Worm (Caenorhabditis elegans) whole organism, late embryonic: ENCODE results near the gene hlh-12.

Experiments
- ceh-48 ChIP-seq: sonication (generic microtip); optimal IDR thresholded peaks from 2 replicates; lab custom pipeline; 2016; ENCODE audit warnings: missing genetic modification characterization, inconsistent platforms, missing compliant biosample characterization
- elt-2 ChIP-seq: sonication (generic microtip); optimal IDR thresholded peaks from 2 replicates; lab custom pipeline; 2016; ENCODE audit warnings: missing genetic modification reagents, missing genetic modification characterization, missing compliant biosample characterization
- gmeb-2 ChIP-seq: sonication (generic microtip); optimal IDR thresholded peaks from 2 replicates; lab custom pipeline; 2016; ENCODE audit warnings: missing genetic modification characterization, inconsistent platforms, missing compliant biosample characterization
- hlh-6 ChIP-seq: sonication (generic microtip); optimal IDR thresholded peaks from 2 replicates; lab custom pipeline; 2016; ENCODE audit warnings: missing genotype, missing genetic modification characterization, missing compliant biosample characterization
- hlh-8 ChIP-seq: sonication (generic microtip); optimal IDR thresholded peaks from 2 replicates; lab custom pipeline; 2016; ENCODE audit warnings: missing genotype, missing genetic modification characterization, missing compliant biosample characterization
- lim-6 ChIP-seq: sonication (generic microtip); optimal IDR thresholded peaks from 2 replicates; lab custom pipeline; 2016; ENCODE audit warnings: missing genetic modification characterization, missing compliant biosample characterization
- nhr-11 ChIP-seq: fragments of 150-350 bp; optimal IDR thresholded peaks from 2 replicates; lab custom pipeline; 2014; ENCODE audit warnings: missing biosample characterization, missing genetic modification characterization
- pha-2 ChIP-seq: sonication (generic microtip); optimal IDR thresholded peaks from 2 replicates; lab custom pipeline; 2017; ENCODE audit warnings: mild to moderate bottlenecking, missing genetic modification characterization, missing compliant biosample characterization
- pqm-1 ChIP-seq: sonication (generic microtip); optimal IDR thresholded peaks from 2 replicates; lab custom pipeline; 2016; ENCODE audit warnings: missing genetic modification characterization, missing compliant biosample characterization
- sox-4 ChIP-seq: sonication (generic microtip); optimal IDR thresholded peaks from 2 replicates; lab custom pipeline; 2017; ENCODE audit warnings: mild to moderate bottlenecking, missing genetic modification characterization, inconsistent platforms, missing compliant biosample characterization
- zip-5 ChIP-seq: sonication (generic microtip); optimal IDR thresholded peaks from 2 replicates; lab custom pipeline; 2016; ENCODE audit warnings: missing genetic modification characterization, missing compliant biosample characterization

DNA sequence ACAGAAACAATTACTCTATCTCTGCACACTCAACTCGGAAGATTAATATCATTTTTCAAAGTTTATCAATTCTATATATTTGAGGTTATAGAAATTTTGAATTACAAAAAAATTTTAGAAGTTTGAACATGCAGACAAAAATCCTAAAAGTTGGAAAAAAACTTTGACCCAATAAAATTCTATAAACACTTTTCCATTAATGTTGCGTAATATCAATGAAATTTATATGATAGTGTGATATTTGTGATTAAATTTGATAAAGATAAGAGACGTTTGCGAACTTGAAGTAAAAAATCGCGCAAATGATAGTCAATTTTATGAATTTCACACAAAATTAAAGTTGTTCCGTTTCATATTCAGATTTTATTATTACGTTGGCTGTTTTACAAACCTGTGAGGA is 25.2 kb downstream of the hlh-12 start:
- TF ChIP-seq hlh-8 (tag; lab: Kevin White, UChicago) (no peak), nhr-11 (no peak), pqm-1 (tag; lab: Kevin White, UChicago) (no peak), pha-2 (tag; lab: Kevin White, UChicago) (no peak), sox-4 (tag; lab: Kevin White, UChicago) (no peak), ceh-48 (tag; lab: Kevin White, UChicago) (no peak), lim-6 (tag; lab: Kevin White, UChicago) (no peak), hlh-6 (no peak), elt-2 (tag; lab: Kevin White, UChicago) (peak; percentile 68), zip-5 (tag; lab: Kevin White, UChicago) (no peak), gmeb-2 (no peak)
